Worm (Caenorhabditis elegans) whole organism, L2 larva: Measurements from ENCODE around the gene clc-20.

Experiments used
- ceh-82 ChIP-seq: fragments of 150-350 bp; optimal IDR thresholded peaks from 2 replicates; lab custom pipeline; 2014; ENCODE audit warnings: missing biosample characterization, missing genetic modification characterization
- fos-1 ChIP-seq: fragments of 150-350 bp; optimal IDR thresholded peaks from 2 replicates; lab custom pipeline; 2014; ENCODE audit warnings: missing biosample characterization, missing genetic modification characterization
- lin-11 ChIP-seq: fragments of 150-350 bp; sonication (generic microtip); optimal IDR thresholded peaks from 2 replicates; lab custom pipeline; 2014; ENCODE audit warnings: missing biosample characterization, missing genetic modification characterization, inconsistent platforms, mixed read lengths
- lsy-2 ChIP-seq, 2 experiments: fragments of 150-350 bp in 1 of 2; sonication (generic microtip) in 1 of 2; optimal IDR thresholded peaks; 2 replicates each; lab custom pipeline; 2014 to 2017; ENCODE audit warnings: missing biosample characterization in 2 of 2, missing genetic modification characterization in 2 of 2
- nhr-10 ChIP-seq: sonication (generic microtip); optimal IDR thresholded peaks from 2 replicates; lab custom pipeline; 2017; ENCODE audit warnings: missing biosample characterization, missing genetic modification characterization
- nhr-25 ChIP-seq: fragments of 150-350 bp; sonication (generic microtip); optimal IDR thresholded peaks from 3 replicates; lab custom pipeline; 2014; ENCODE audit warnings: missing biosample characterization, missing genetic modification characterization
- unc-39 ChIP-seq: fragments of 150-350 bp; optimal IDR thresholded peaks from 2 replicates; lab custom pipeline; 2014; ENCODE audit warnings: missing biosample characterization, missing genetic modification characterization
- unc-62 ChIP-seq: fragments of 150-350 bp; optimal IDR thresholded peaks from 2 replicates; lab custom pipeline; 2014; ENCODE audit warnings: missing biosample characterization, missing genetic modification reagents, missing genetic modification characterization

DNA sequence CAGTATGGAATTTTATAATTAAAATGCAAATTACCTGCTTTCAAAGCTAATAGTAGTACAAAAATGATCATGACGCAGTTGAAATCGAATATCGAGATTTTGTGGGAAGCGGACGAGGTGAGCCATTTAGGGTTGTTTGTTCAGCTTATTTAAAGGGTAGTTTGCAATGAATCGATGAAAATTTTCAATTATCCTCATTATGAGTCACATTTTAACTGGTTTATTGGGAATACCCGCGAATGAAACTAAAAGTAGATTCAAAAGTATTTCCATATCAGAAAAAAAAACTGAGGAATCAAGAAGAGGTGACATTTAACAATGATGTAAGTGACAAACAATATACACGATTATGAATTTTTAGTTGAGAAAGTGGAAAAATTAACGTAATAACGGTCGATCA lies 46.9 kb downstream of the clc-20 start, which contains the start of gene F23H11.7:
- TF ChIP-seq fos-1 (tag; lab: Kevin White, UChicago) = no peak
- TF ChIP-seq lin-11 (tag; lab: Kevin White, UChicago) = no peak
- TF ChIP-seq nhr-25 (tag; lab: Kevin White, UChicago) = no peak
- no peak for TF ChIP-seq ceh-82 (tag; lab: Kevin White, UChicago)
- TF ChIP-seq unc-62 = no peak
- no peak for TF ChIP-seq unc-39 (tag; lab: Kevin White, UChicago)
- no peak for TF ChIP-seq nhr-10 (tag; lab: Kevin White, UChicago)
- no peak for TF ChIP-seq lsy-2 (tag; optimal IDR thresholded peaks at IDR 0.05; lab: Kevin White, UChicago)
